Worm (Caenorhabditis elegans) whole organism, L4/young adult: ENCODE results near the gene C18D4.4.

Experiments
- W03F9.2 ChIP-seq: fragments of 150-350 bp; optimal IDR thresholded peaks from 2 replicates; lab custom pipeline; 2014; ENCODE audit warnings: missing biosample characterization, missing genetic modification characterization
- him-1 ChIP-seq: sonication (generic microtip); optimal IDR thresholded peaks from 2 replicates; lab custom pipeline; 2016; ENCODE audit warnings: missing genotype, missing genetic modification reagents, missing genetic modification characterization, missing compliant biosample characterization

- TF ChIP-seq W03F9.2 (tag; lab: Kevin White, UChicago) = no peak
- TF ChIP-seq him-1 (tag; lab: Kevin White, UChicago) = no peak
Observed at ce11 chrV:17530486-17530885, 824 bp downstream of the C18D4.4 start, which contains the start of gene C18D4.12.
